Worm (Caenorhabditis elegans) whole organism, early embryonic: ENCODE data around the gene rev-1.

ENCODE experiments used
- B0310.2 ChIP-seq: sonication (generic microtip); optimal IDR thresholded peaks from 2 replicates; lab custom pipeline; 2016; ENCODE audit warnings: mild to moderate bottlenecking, missing genetic modification characterization, missing compliant biosample characterization
- F13C5.2 ChIP-seq: sonication (generic microtip); optimal IDR thresholded peaks from 2 replicates; lab custom pipeline; 2017; ENCODE audit warnings: mild to moderate bottlenecking, missing genetic modification characterization, inconsistent platforms, missing compliant biosample characterization
- aly-1 ChIP-seq: sonication (generic microtip); optimal IDR thresholded peaks from 2 replicates; lab custom pipeline; 2016; ENCODE audit warnings: missing genetic modification characterization, missing compliant biosample characterization
- ama-1 ChIP-seq: fragments of 150-350 bp; optimal IDR thresholded peaks from 2 replicates; lab custom pipeline; 2014
- ceh-13 ChIP-seq: fragments of 200-800 bp; sonication (Bioruptor generic); optimal IDR thresholded peaks from 2 replicates; lab custom pipeline; 2018; ENCODE audit warnings: mild to moderate bottlenecking, missing genetic modification characterization, missing compliant biosample characterization
- ceh-36 ChIP-seq: sonication (generic microtip); optimal IDR thresholded peaks from 2 replicates; lab custom pipeline; 2016; ENCODE audit warnings: missing genetic modification characterization, inconsistent platforms, missing compliant biosample characterization
- ets-7 ChIP-seq: sonication (generic microtip); optimal IDR thresholded peaks from 2 replicates; lab custom pipeline; 2016; ENCODE audit warnings: missing genotype, missing genetic modification characterization, missing compliant biosample characterization
- flt-1 ChIP-seq: fragments of 200-800 bp; sonication (Bioruptor generic); IDR thresholded peaks from 2 replicates; pipeline ENCODE4 v1.3.6; 2022; ENCODE audit warnings: missing genetic modification characterization, missing compliant biosample characterization
- hmbx-1 ChIP-seq: sonication (generic microtip); optimal IDR thresholded peaks from 2 replicates; lab custom pipeline; 2016; ENCODE audit warnings: mild to moderate bottlenecking, missing genetic modification characterization, missing compliant biosample characterization
- hmg-4 ChIP-seq: fragments of 200-800 bp; sonication (Bioruptor generic); optimal IDR thresholded peaks from 2 replicates; lab custom pipeline; 2018; ENCODE audit warnings: mild to moderate bottlenecking, missing genetic modification characterization, missing compliant biosample characterization
- hnd-1 ChIP-seq: sonication (generic microtip); optimal IDR thresholded peaks from 2 replicates; lab custom pipeline; 2016; ENCODE audit warnings: missing genetic modification characterization, missing compliant biosample characterization
- pes-1 ChIP-seq: fragments of 200-800 bp; sonication (Bioruptor generic); IDR thresholded peaks from 2 replicates; pipeline ENCODE4 v1.3.6; 2022; ENCODE audit warnings: missing genetic modification reagents, missing genetic modification characterization, missing compliant biosample characterization
- scrt-1 ChIP-seq: fragments of 200-800 bp; sonication (Bioruptor generic); IDR thresholded peaks from 2 replicates; pipeline ENCODE4 v1.3.6; 2022; ENCODE audit warnings: missing genetic modification characterization, missing compliant biosample characterization
- sea-1 ChIP-seq: fragments of 200-800 bp; sonication (Bioruptor generic); conservative IDR thresholded peaks from 2 replicates; pipeline ENCODE4 v1.3.6; 2022; ENCODE audit warnings: missing genetic modification characterization, missing compliant biosample characterization
- tbx-11 ChIP-seq: fragments of 200-800 bp; sonication (Bioruptor generic); IDR thresholded peaks from 2 replicates; pipeline ENCODE4 v1.3.6; 2022; ENCODE audit warnings: missing genetic modification characterization, missing compliant biosample characterization
- tbx-37 ChIP-seq: fragments of 200-800 bp; sonication (Bioruptor generic); conservative IDR thresholded peaks from 2 replicates; pipeline ENCODE4 v1.3.6; 2022; ENCODE audit warnings: missing genetic modification reagents, missing genetic modification characterization, missing compliant biosample characterization
- tra-4 ChIP-seq: sonication (generic microtip); optimal IDR thresholded peaks from 2 replicates; lab custom pipeline; 2017; ENCODE audit warnings: missing genetic modification characterization, missing compliant biosample characterization

rev-1 gene

ce11 chrII:7889321-7889720 lies 11.1 kb upstream of the rev-1 start:
- TF ChIP-seq F13C5.2 (tag; lab: Kevin White, UChicago) (no peak), hnd-1 (tag; lab: Kevin White, UChicago) (no peak), ets-7 (tag; lab: Kevin White, UChicago) (no peak), sea-1 (GFP tag; lab: Robert Waterston, UW) (no peak), hmbx-1 (tag; lab: Kevin White, UChicago) (no peak), hmg-4 (GFP tag; lab: Kevin White, UChicago) (no peak), ceh-13 (GFP tag; lab: Kevin White, UChicago) (no peak), scrt-1 (no peak), pes-1 (no peak), tbx-11 (GFP tag; lab: Robert Waterston, UW) (no peak), ama-1 (lab: Kevin White, UChicago) (no peak), tra-4 (tag; lab: Kevin White, UChicago) (no peak), tbx-37 (GFP tag; lab: Robert Waterston, UW) (no peak), aly-1 (no peak), flt-1 (GFP tag; lab: Robert Waterston, UW) (no peak), ceh-36 (tag; lab: Kevin White, UChicago) (no peak), B0310.2 (tag; lab: Kevin White, UChicago) (no peak)

DNA sequence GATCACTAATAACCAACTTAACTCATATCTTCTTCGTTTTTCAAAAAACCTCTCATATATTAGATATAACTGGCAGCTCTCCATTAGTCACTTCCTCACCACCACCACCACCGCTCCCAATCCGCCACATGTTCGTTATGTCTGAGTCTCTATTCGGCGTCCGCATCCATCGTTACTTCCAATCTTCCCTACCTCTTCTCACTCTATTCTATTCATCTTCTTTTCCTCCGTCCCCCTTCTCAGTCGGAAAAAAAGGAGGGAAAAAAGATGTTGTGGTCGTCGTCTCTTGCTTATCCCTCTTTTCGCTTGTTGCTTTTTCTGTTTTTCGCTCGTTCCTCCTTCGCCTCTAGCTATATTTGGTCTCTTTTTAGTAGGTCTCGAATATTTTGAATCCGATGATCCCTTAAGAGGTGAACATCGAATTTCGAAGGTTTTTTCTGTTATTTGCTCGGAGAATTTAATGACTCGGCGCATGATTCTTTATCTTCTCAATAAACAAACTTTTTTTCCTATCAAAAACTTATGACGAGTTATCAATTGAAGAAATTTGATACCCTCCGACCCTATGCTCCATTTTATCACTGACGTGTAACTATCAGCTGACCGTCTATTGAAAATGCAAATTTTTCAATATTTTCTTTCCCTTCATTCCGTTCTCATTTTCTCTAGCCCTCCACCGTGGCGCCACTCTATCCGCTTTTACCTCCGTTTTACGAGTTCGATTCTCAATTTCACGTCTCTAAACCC lies 8.4 kb upstream of the rev-1 start:
- TF ChIP-seq scrt-1 (no peak), tbx-11 (GFP tag; lab: Robert Waterston, UW) (no peak), hnd-1 (tag; lab: Kevin White, UChicago) (no peak), B0310.2 (tag; lab: Kevin White, UChicago) (no peak), aly-1 (no peak), sea-1 (GFP tag; lab: Robert Waterston, UW) (no peak), tbx-37 (GFP tag; lab: Robert Waterston, UW) (no peak)

- TF ChIP-seq hmbx-1 (tag; lab: Kevin White, UChicago) (no peak), F13C5.2 (tag; lab: Kevin White, UChicago) (no peak), aly-1 (no peak), tra-4 (tag; lab: Kevin White, UChicago) (no peak), ceh-13 (GFP tag; lab: Kevin White, UChicago) (no peak), sea-1 (GFP tag; lab: Robert Waterston, UW) (no peak), ceh-36 (tag; lab: Kevin White, UChicago) (no peak), hmg-4 (GFP tag; lab: Kevin White, UChicago) (no peak), ets-7 (tag; lab: Kevin White, UChicago) (no peak), pes-1 (no peak), scrt-1 (no peak), ama-1 (lab: Kevin White, UChicago) (no peak), B0310.2 (tag; lab: Kevin White, UChicago) (no peak), hnd-1 (tag; lab: Kevin White, UChicago) (no peak), tbx-37 (GFP tag; lab: Robert Waterston, UW) (no peak), tbx-11 (GFP tag; lab: Robert Waterston, UW) (no peak), flt-1 (GFP tag; lab: Robert Waterston, UW) (no peak)
Measured at ce11 chrII:7892761-7893272, 7.6 kb upstream of the rev-1 start, which contains the start of gene ptc-1. ptc-1 (plus strand) TSS chrII:7893222.

DNA sequence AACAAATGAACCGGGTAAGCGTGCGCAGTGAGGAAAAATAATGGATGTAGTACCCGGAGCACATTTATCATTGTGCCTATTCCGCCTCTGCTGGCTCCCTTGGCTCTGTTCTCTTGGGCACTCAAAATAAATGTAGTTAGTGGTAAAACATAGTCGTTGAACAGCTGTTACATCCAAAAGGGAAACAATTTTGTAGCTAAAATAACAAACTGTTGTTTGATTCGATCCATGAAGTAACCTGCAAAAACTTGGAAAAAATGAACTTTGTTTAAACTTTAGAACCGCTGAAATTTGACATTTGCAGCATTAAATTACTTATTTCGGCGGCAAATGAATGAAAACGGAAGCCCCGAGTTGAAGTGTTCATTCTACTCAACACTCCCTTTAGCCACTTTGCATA lies 6.8 kb upstream of the rev-1 start:
- TF ChIP-seq ceh-36 (tag; lab: Kevin White, UChicago): no peak

DNA sequence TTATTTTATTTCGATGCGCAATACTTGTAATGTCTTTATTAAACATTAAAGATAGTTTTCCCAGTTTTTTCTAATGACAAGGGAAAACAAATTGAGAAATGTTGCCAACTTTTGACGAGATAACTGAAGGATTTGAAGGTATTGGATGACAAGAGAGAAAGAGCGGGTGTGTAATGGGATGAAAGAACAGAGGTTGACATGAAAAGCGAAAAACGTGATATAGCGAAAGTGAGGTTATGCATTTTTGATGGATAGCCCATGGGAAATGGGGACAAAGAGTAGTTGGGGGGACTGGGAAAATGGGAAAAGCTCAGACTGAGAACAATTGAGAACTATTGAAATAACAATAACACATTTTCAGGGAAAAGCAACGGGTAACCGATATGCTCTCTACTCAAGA lies 5.2 kb upstream of the rev-1 start:
- TF ChIP-seq hmbx-1 (tag; lab: Kevin White, UChicago): no peak
- TF ChIP-seq ceh-13 (GFP tag; lab: Kevin White, UChicago): no peak
- no peak for TF ChIP-seq hmg-4 (GFP tag; lab: Kevin White, UChicago)
- no peak for TF ChIP-seq pes-1

DNA sequence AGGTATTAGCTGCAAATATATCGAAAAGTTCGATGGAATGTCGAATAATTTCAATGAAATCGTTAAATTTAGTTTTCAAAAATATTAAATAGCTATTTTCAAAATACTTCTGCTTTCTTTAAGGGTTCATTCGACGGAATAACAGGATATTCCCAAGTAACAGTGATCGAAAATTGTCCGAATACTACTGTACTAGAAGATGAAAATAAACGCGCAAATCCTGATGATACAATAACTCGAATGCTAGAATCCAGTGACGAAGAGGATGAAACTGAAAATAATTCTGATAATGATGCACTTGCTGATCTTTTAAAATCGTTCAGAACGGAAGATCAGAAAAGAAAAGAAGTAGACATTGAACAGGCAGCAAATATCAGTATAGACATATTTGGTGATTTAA lies 340 bp downstream of the rev-1 start:
- TF ChIP-seq tbx-11 (GFP tag; lab: Robert Waterston, UW) (no peak), aly-1 (no peak), pes-1 (no peak), ceh-13 (GFP tag; lab: Kevin White, UChicago) (no peak), F13C5.2 (tag; lab: Kevin White, UChicago) (no peak), flt-1 (GFP tag; lab: Robert Waterston, UW) (no peak), tra-4 (tag; lab: Kevin White, UChicago) (no peak), B0310.2 (tag; lab: Kevin White, UChicago) (no peak)

DNA sequence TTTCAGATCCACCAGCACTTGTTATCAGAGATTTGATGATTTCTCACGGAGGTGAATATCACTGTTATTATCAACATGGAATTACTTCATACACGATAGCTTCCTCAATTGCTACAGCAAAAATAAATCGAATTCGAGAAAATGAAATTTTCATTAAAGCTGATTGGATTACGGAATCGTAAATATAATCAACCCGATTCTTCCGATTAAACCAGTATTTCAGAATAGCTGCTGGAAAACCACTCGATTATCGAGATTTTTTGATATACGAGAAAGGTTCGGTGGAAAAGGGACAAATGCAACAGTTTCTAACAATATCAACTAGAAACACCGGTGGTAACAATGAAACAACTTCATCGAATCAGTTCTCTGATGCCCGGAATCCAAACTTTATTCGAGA lies 1.6 kb downstream of the rev-1 start:
- no peak for TF ChIP-seq pes-1
- no peak for TF ChIP-seq hnd-1 (tag; lab: Kevin White, UChicago)
- no peak for TF ChIP-seq tbx-11 (GFP tag; lab: Robert Waterston, UW)
- no peak for TF ChIP-seq ama-1 (lab: Kevin White, UChicago)
- no peak for TF ChIP-seq F13C5.2 (tag; lab: Kevin White, UChicago)
- TF ChIP-seq hmbx-1 (tag; lab: Kevin White, UChicago): no peak
- no peak for TF ChIP-seq tbx-37 (GFP tag; lab: Robert Waterston, UW)
- TF ChIP-seq tra-4 (tag; lab: Kevin White, UChicago): no peak
- no peak for TF ChIP-seq scrt-1
- no peak for TF ChIP-seq ceh-13 (GFP tag; lab: Kevin White, UChicago)
- no peak for TF ChIP-seq flt-1 (GFP tag; lab: Robert Waterston, UW)
- no peak for TF ChIP-seq aly-1
- no peak for TF ChIP-seq hmg-4 (GFP tag; lab: Kevin White, UChicago)
- TF ChIP-seq ets-7 (tag; lab: Kevin White, UChicago): no peak
- no peak for TF ChIP-seq B0310.2 (tag; lab: Kevin White, UChicago)
- TF ChIP-seq sea-1 (GFP tag; lab: Robert Waterston, UW): no peak
